Worm (Caenorhabditis elegans) whole organism, late embryonic: Measurements from ENCODE around the gene C26D10.7.

Source experiments
- dve-1 ChIP-seq: sonication (generic microtip); optimal IDR thresholded peaks from 2 replicates; lab custom pipeline; 2017; ENCODE audit warnings: antibody characterized with exemption, mild to moderate bottlenecking, missing genetic modification characterization, missing compliant biosample characterization
- elt-4 ChIP-seq: sonication (generic microtip); optimal IDR thresholded peaks from 2 replicates; lab custom pipeline; 2016; ENCODE audit warnings: missing genetic modification characterization, missing compliant biosample characterization
- lin-11 ChIP-seq: fragments of 200-800 bp; sonication (Bioruptor generic); optimal IDR thresholded peaks from 2 replicates; lab custom pipeline; 2018; ENCODE audit warnings: mild to moderate bottlenecking, missing genetic modification characterization, missing compliant biosample characterization
- pha-4 ChIP-seq: fragments of 150-350 bp; optimal IDR thresholded peaks from 2 replicates; lab custom pipeline; 2018; ENCODE audit warnings: missing biosample characterization, missing genetic modification reagents, missing genetic modification characterization
- pqm-1 ChIP-seq: sonication (generic microtip); optimal IDR thresholded peaks from 2 replicates; lab custom pipeline; 2016; ENCODE audit warnings: missing genetic modification characterization, missing compliant biosample characterization

DNA sequence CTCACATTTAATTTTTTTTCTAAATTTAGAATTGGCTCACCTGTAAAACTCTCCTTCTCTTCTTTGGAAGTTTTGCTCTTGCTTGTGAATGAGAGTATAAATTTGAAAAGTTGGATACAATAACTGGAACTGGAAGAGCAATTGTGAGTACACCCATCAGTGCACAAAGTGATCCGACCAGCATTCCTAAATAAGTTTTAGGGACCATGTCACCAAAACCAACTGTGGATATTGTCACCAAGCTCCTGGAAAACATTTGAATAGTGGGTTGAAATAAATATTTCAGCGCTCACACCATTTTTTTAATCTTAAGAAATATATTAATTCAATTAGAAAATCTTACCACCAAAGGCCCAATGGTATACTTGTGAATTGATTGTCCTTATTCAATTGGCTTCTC lies 25.4 kb upstream of the C26D10.7 start:
- TF ChIP-seq lin-11 (no peak), pha-4 (tag; lab: Kevin White, UChicago) (no peak), elt-4 (tag; lab: Kevin White, UChicago) (no peak), pqm-1 (tag; lab: Kevin White, UChicago) (no peak), dve-1 (tag; lab: Kevin White, UChicago) (no peak)
